Worm (Caenorhabditis elegans): ENCODE results near the gene str-37.

ce11 chrV:13313045-13313623, 14.4 kb upstream of the str-37 start, which contains the start of gene C50B6.3:
- peak; percentile 11 for TF ChIP-seq efl-1 (GFP tag; optimal IDR thresholded peaks at IDR 0.05)
- no peak for TF ChIP-seq ama-1 (optimal IDR thresholded peaks at IDR 0.05)
- no peak for TF ChIP-seq ama-1 (GFP tag; optimal IDR thresholded peaks at IDR 0.05)
- TF ChIP-seq B0336.3 (GFP tag; IDR thresholded peaks at IDR 0.05), result no peak
